Worm (Caenorhabditis elegans) whole organism, L1 larva: Measurements from ENCODE around the gene his-61.

Source experiments
- F16B12.6 ChIP-seq: fragments of 150-350 bp; optimal IDR thresholded peaks from 2 replicates; lab custom pipeline; 2014; ENCODE audit warnings: missing biosample characterization, missing genetic modification characterization
- aly-2 ChIP-seq: fragments of 150-350 bp; optimal IDR thresholded peaks from 2 replicates; lab custom pipeline; 2014; ENCODE audit warnings: missing biosample characterization, missing genetic modification characterization
- ama-1 ChIP-seq: fragments of 150-350 bp; optimal IDR thresholded peaks from 2 replicates; lab custom pipeline; 2014
- blmp-1 ChIP-seq: fragments of 150-350 bp; optimal IDR thresholded peaks from 2 replicates; lab custom pipeline; 2014; ENCODE audit warnings: missing biosample characterization, missing genetic modification characterization
- ceh-63 ChIP-seq: fragments of 200-800 bp; sonication (Bioruptor generic); optimal IDR thresholded peaks from 2 replicates; lab custom pipeline; 2018; ENCODE audit warnings: mild to moderate bottlenecking, missing genetic modification characterization, missing compliant biosample characterization
- ceh-82 ChIP-seq, 3 experiments: fragments of 150-350 bp in 1 of 3; sonication (generic microtip) in 2 of 3; optimal IDR thresholded peaks; 2 replicates each; lab custom pipeline; 2014 to 2017; ENCODE audit warnings: missing biosample characterization in 3 of 3, missing genetic modification characterization in 3 of 3
- ceh-88 ChIP-seq: fragments of 200-800 bp; sonication (Bioruptor generic); IDR thresholded peaks from 2 replicates; pipeline ENCODE4 v1.3.6; 2022; ENCODE audit warnings: missing genetic modification characterization, missing compliant biosample characterization
- dsc-1 ChIP-seq: sonication (generic microtip); optimal IDR thresholded peaks from 2 replicates; lab custom pipeline; 2016; ENCODE audit warnings: mild to moderate bottlenecking, missing genetic modification characterization, missing compliant biosample characterization
- efl-1 ChIP-seq, 4 experiments: fragments of 150-350 bp; optimal IDR thresholded peaks in 3 of 4; peaks in 1 of 4; 1 replicate in 1 of 4; 2 replicates in 3 of 4; lab custom pipeline; 2014; ENCODE audit warnings: missing biosample characterization in 2 of 4, missing genetic modification characterization in 2 of 4, missing genetic modification reagents in 2 of 4
- elt-2 ChIP-seq: sonication (generic microtip); optimal IDR thresholded peaks from 2 replicates; lab custom pipeline; 2016; ENCODE audit warnings: missing genetic modification characterization, mild to moderate bottlenecking, inconsistent platforms, missing compliant biosample characterization, missing genetic modification reagents
- elt-3 ChIP-seq, 6 experiments: fragments of 150-350 bp in 1 of 6; sonication (generic microtip); optimal IDR thresholded peaks; 2 replicates each; lab custom pipeline; 2017 to 2018; ENCODE audit warnings: missing biosample characterization in 6 of 6, missing genetic modification characterization in 6 of 6, inconsistent platforms in 1 of 6
- fkh-10 ChIP-seq: sonication (generic microtip); optimal IDR thresholded peaks from 2 replicates; lab custom pipeline; 2017; ENCODE audit warnings: missing biosample characterization, missing genetic modification reagents, missing genetic modification characterization
- fos-1 ChIP-seq: fragments of 150-350 bp; optimal IDR thresholded peaks from 2 replicates; lab custom pipeline; 2014; ENCODE audit warnings: missing biosample characterization, missing genetic modification characterization
- hlh-17 ChIP-seq: fragments of 200-800 bp; sonication (Bioruptor generic); optimal IDR thresholded peaks from 2 replicates; lab custom pipeline; 2018; ENCODE audit warnings: missing genetic modification characterization, mild to moderate bottlenecking, missing compliant biosample characterization, moderate library complexity, borderline replicate concordance
- isw-1 ChIP-seq: fragments of 200-800 bp; sonication (Bioruptor generic); IDR thresholded peaks from 2 replicates; pipeline ENCODE4 v1.3.6; 2022; ENCODE audit warnings: missing genetic modification characterization, missing compliant biosample characterization
- lin-14 ChIP-seq: fragments of 200-800 bp; sonication (Bioruptor generic); optimal IDR thresholded peaks from 2 replicates; lab custom pipeline; 2018; ENCODE audit warnings: mild to moderate bottlenecking, missing genetic modification characterization, moderate library complexity, missing compliant biosample characterization
- lin-15B ChIP-seq: fragments of 150-350 bp; sonication (generic microtip); optimal IDR thresholded peaks from 3 replicates; lab custom pipeline; 2014; ENCODE audit warnings: missing biosample characterization, missing genetic modification characterization
- lir-3 ChIP-seq: sonication (generic microtip); optimal IDR thresholded peaks from 2 replicates; lab custom pipeline; 2016; ENCODE audit warnings: mild to moderate bottlenecking, missing genetic modification characterization, moderate library complexity, missing compliant biosample characterization; ENCODE audit not compliant: poor library complexity
- mab-9 ChIP-seq: fragments of 200-800 bp; sonication (Bioruptor generic); IDR thresholded peaks from 2 replicates; pipeline ENCODE4 v1.3.6; 2022; ENCODE audit warnings: missing genetic modification reagents, missing genetic modification characterization, missing compliant biosample characterization
- mep-1 ChIP-seq: fragments of 150-350 bp; optimal IDR thresholded peaks from 2 replicates; lab custom pipeline; 2014; ENCODE audit warnings: missing biosample characterization, missing genetic modification characterization
- nhr-11 ChIP-seq: fragments of 150-350 bp; optimal IDR thresholded peaks from 2 replicates; lab custom pipeline; 2014; ENCODE audit warnings: missing biosample characterization, missing genetic modification characterization
- nhr-19 ChIP-seq: fragments of 200-800 bp; sonication (Bioruptor generic); conservative IDR thresholded peaks from 2 replicates; pipeline ENCODE4 v1.3.6; 2022; ENCODE audit warnings: missing genetic modification characterization, missing compliant biosample characterization
- nhr-20 ChIP-seq: sonication (generic microtip); optimal IDR thresholded peaks from 2 replicates; lab custom pipeline; 2016; ENCODE audit warnings: mild to moderate bottlenecking, missing genetic modification characterization, missing compliant biosample characterization
- nhr-237 ChIP-seq: fragments of 150-350 bp; optimal IDR thresholded peaks from 2 replicates; lab custom pipeline; 2014; ENCODE audit warnings: missing biosample characterization, missing genetic modification characterization
- nhr-47 ChIP-seq: sonication (generic microtip); optimal IDR thresholded peaks from 2 replicates; lab custom pipeline; 2016; ENCODE audit warnings: mild to moderate bottlenecking, missing genetic modification characterization, moderate library complexity, missing compliant biosample characterization
- nhr-90 ChIP-seq: sonication (generic microtip); optimal IDR thresholded peaks from 2 replicates; lab custom pipeline; 2016; ENCODE audit warnings: mild to moderate bottlenecking, missing genetic modification characterization, missing compliant biosample characterization; ENCODE audit not compliant: poor library complexity
- pax-3 ChIP-seq: fragments of 200-800 bp; sonication (Bioruptor generic); optimal IDR thresholded peaks from 2 replicates; lab custom pipeline; 2018; ENCODE audit warnings: mild to moderate bottlenecking, missing genetic modification characterization, moderate library complexity, missing compliant biosample characterization
- skn-1 ChIP-seq: fragments of 150-350 bp; optimal IDR thresholded peaks from 2 replicates; lab custom pipeline; 2014; ENCODE audit warnings: missing biosample characterization, missing genetic modification characterization
- snpc-4 ChIP-seq: fragments of 150-350 bp; optimal IDR thresholded peaks from 2 replicates; lab custom pipeline; 2014; ENCODE audit warnings: missing biosample characterization, missing genetic modification characterization
- tlp-1 ChIP-seq: fragments of 150-350 bp; optimal IDR thresholded peaks from 2 replicates; lab custom pipeline; 2014; ENCODE audit warnings: missing biosample characterization, missing genetic modification characterization
- unc-86 ChIP-seq: sonication (generic microtip); optimal IDR thresholded peaks from 2 replicates; lab custom pipeline; 2016; ENCODE audit warnings: missing genetic modification characterization, missing compliant biosample characterization
- xbp-1 ChIP-seq: sonication (generic microtip); optimal IDR thresholded peaks from 2 replicates; lab custom pipeline; 2016; ENCODE audit warnings: missing genetic modification characterization, missing compliant biosample characterization
- zag-1 ChIP-seq: fragments of 150-350 bp; optimal IDR thresholded peaks from 2 replicates; lab custom pipeline; 2014; ENCODE audit warnings: missing biosample characterization, missing genetic modification characterization
- ztf-11 ChIP-seq, 2 experiments: sonication (generic microtip); optimal IDR thresholded peaks; 2 replicates each; lab custom pipeline; 2016 to 2017; ENCODE audit warnings: missing genetic modification characterization in 2 of 2, missing biosample characterization in 1 of 2, missing compliant biosample characterization in 1 of 2
- ztf-4 ChIP-seq: fragments of 150-350 bp; optimal IDR thresholded peaks from 2 replicates; lab custom pipeline; 2014; ENCODE audit warnings: missing biosample characterization, missing genetic modification characterization

The his-61 gene

ce11 chrIV:7505866-7506488, 20.0 kb upstream of the his-61 start (continued):
- TF ChIP-seq nhr-19 (GFP tag; lab: Robert Waterston, UW) (peak; percentile 24; the same call in 1 of the 2 replicates), nhr-47 (tag; lab: Kevin White, UChicago) (peak; percentile 45), ceh-82 (tag; optimal IDR thresholded peaks at IDR 0.05; lab: Kevin White, UChicago) (no peak), blmp-1 (tag; lab: Kevin White, UChicago) (no peak), mep-1 (no peak), unc-86 (no peak)
- TF ChIP-seq, all 84 proteins: peak for 24

- TF ChIP-seq ztf-4 (tag; lab: Kevin White, UChicago) (no peak), ceh-88 (GFP tag; lab: Robert Waterston, UW) (no peak), hlh-17 (no peak), aly-2 (tag; lab: Kevin White, UChicago) (no peak), nhr-19 (GFP tag; lab: Robert Waterston, UW) (no peak), pax-3 (tag; lab: Kevin White, UChicago) (no peak), zag-1 (tag; lab: Kevin White, UChicago) (no peak), lin-15B (tag; lab: Kevin White, UChicago) (no peak), fkh-10 (no peak), elt-3 (tag; optimal IDR thresholded peaks at IDR 0.05; lab: Kevin White, UChicago) (no peak), nhr-237 (no peak), nhr-11 (tag; lab: Kevin White, UChicago) (no peak), snpc-4 (tag; lab: Kevin White, UChicago) (no peak)
Observed at ce11 chrIV:7503322-7503721, 17.3 kb upstream of the his-61 start, which contains the start of gene glt-6. Gene glt-6, plus strand, starts transcription at chrIV:7503622.

ce11 chrIV:7501337-7501736, 15.3 kb upstream of the his-61 start, which contains the start of gene F55G1.15:
Gene F55G1.15, minus strand, starts transcription at chrIV:7501437.
- no peak for TF ChIP-seq xbp-1 (tag; lab: Kevin White, UChicago)
- TF ChIP-seq elt-2: peak; percentile 21

- no peak for TF ChIP-seq isw-1
- no peak for TF ChIP-seq efl-1 (optimal IDR thresholded peaks at IDR 0.05; lab: Kevin White, UChicago)
- peak in 1 of 2 experiments; percentile 82 for TF ChIP-seq efl-1 (GFP tag; optimal IDR thresholded peaks at IDR 0.05 in 1 of 2; lab: Kevin White, UChicago)
- no peak for TF ChIP-seq skn-1 (tag; lab: Kevin White, UChicago)
Observed at ce11 chrIV:7500924-7501323, 14.9 kb upstream of the his-61 start.

- no peak for TF ChIP-seq ztf-11 (tag; optimal IDR thresholded peaks at IDR 0.05; lab: Kevin White, UChicago)
- TF ChIP-seq nhr-90 (tag; lab: Kevin White, UChicago): no peak
- TF ChIP-seq nhr-20: no peak
- peak; percentile 84 for TF ChIP-seq snpc-4 (tag; lab: Kevin White, UChicago)
- TF ChIP-seq lir-3 (tag; lab: Kevin White, UChicago): no peak
- no peak for TF ChIP-seq ama-1 (lab: Kevin White, UChicago)
- no peak for TF ChIP-seq dsc-1
- TF ChIP-seq lin-14 (GFP tag; lab: Kevin White, UChicago): no peak
- TF ChIP-seq efl-1 (optimal IDR thresholded peaks at IDR 0.05; lab: Kevin White, UChicago): no peak
- peak in 1 of 2 experiments; percentile 61 for TF ChIP-seq efl-1 (GFP tag; optimal IDR thresholded peaks at IDR 0.05 in 1 of 2; lab: Kevin White, UChicago)
- TF ChIP-seq, all 84 proteins: peak for 2
Observed at ce11 chrIV:7499302-7499701, 13.3 kb upstream of the his-61 start.

ce11 chrIV:7497750-7498149, 11.7 kb upstream of the his-61 start, which contains the start of gene egas-4:
Gene egas-4, minus strand, starts transcription at chrIV:7497850.
- TF ChIP-seq lin-14 (GFP tag; lab: Kevin White, UChicago) (no peak), nhr-237 (no peak), ceh-63 (GFP tag; lab: Kevin White, UChicago) (no peak), fkh-10 (no peak), tlp-1 (tag; lab: Kevin White, UChicago) (no peak), fos-1 (tag; lab: Kevin White, UChicago) (no peak), mab-9 (GFP tag; lab: Robert Waterston, UW) (no peak), F16B12.6 (tag; lab: Kevin White, UChicago) (no peak), elt-2 (no peak), ztf-11 (tag; optimal IDR thresholded peaks at IDR 0.05; lab: Kevin White, UChicago) (no peak)
